Fruit fly (Drosophila melanogaster) whole organism, embryonic: ENCODE results near the gene CG13285.

ENCODE experiments used
- Abd-B ChIP-seq: fragments of 200-800 bp; sonication (Bioruptor generic); optimal IDR thresholded peaks from 2 replicates; lab custom pipeline; 2018; ENCODE audit warnings: missing biosample characterization, mild to moderate bottlenecking, missing genetic modification characterization, moderate library complexity
- Atf6 ChIP-seq: fragments of 200-800 bp; sonication (Bioruptor generic); IDR thresholded peaks from 2 replicates; pipeline ENCODE4 v1.3.6; 2022; ENCODE audit warnings: missing biosample characterization, missing genetic modification characterization
- Awh ChIP-seq: fragments of 200-800 bp; sonication (Bioruptor generic); IDR thresholded peaks from 2 replicates; pipeline ENCODE4, ENCODE4 v1.3.6; 2022; ENCODE audit warnings: missing biosample characterization, missing genetic modification characterization
- BtbVII ChIP-seq: fragments of 200-800 bp; sonication (Bioruptor generic); optimal IDR thresholded peaks from 3 replicates; lab custom pipeline; 2017; ENCODE audit warnings: missing biosample characterization, mild to moderate bottlenecking, missing genetic modification characterization
- CG12236 ChIP-seq: fragments of 200-800 bp; sonication (Bioruptor generic); optimal IDR thresholded peaks from 2 replicates; lab custom pipeline; 2016; ENCODE audit warnings: missing biosample characterization, missing genetic modification characterization
- CG13296 ChIP-seq: fragments of 200-800 bp; sonication (Bioruptor generic); optimal IDR thresholded peaks from 3 replicates; lab custom pipeline; 2018; ENCODE audit warnings: missing biosample characterization, mild to moderate bottlenecking, missing genetic modification characterization
- CG1529 ChIP-seq: fragments of 200-800 bp; sonication (Bioruptor generic); optimal IDR thresholded peaks from 3 replicates; lab custom pipeline; 2018; ENCODE audit warnings: missing biosample characterization, missing genetic modification characterization
- CG2116 ChIP-seq: fragments of 200-800 bp; sonication (Bioruptor generic); optimal IDR thresholded peaks from 3 replicates; lab custom pipeline; 2018; ENCODE audit warnings: missing biosample characterization, mild to moderate bottlenecking, missing genetic modification characterization
- CG2129 ChIP-seq: fragments of 200-800 bp; sonication (Bioruptor generic); IDR thresholded peaks from 2 replicates; pipeline ENCODE4 v1.3.6; 2022; ENCODE audit warnings: missing biosample characterization, missing genetic modification characterization; ENCODE audit not compliant: partially characterized antibody
- CG31224 ChIP-seq: fragments of 200-800 bp; sonication (Bioruptor generic); IDR thresholded peaks from 2 replicates; pipeline ENCODE4 v1.3.6; 2022; ENCODE audit warnings: missing biosample characterization, missing genetic modification characterization
- CG3847 ChIP-seq: fragments of 200-800 bp; sonication (Bioruptor generic); IDR thresholded peaks from 2 replicates; pipeline ENCODE4 v1.3.6; 2022; ENCODE audit warnings: missing biosample characterization, missing genetic modification characterization
- CG4328 ChIP-seq: fragments of 200-800 bp; sonication (Bioruptor generic); optimal IDR thresholded peaks from 3 replicates; lab custom pipeline; 2017; ENCODE audit warnings: missing biosample characterization, missing genetic modification reagents, missing genetic modification characterization
- CG4617 ChIP-seq: fragments of 200-800 bp; sonication (Bioruptor generic); optimal IDR thresholded peaks from 3 replicates; lab custom pipeline; 2016; ENCODE audit warnings: missing biosample characterization, missing genetic modification characterization, borderline replicate concordance
- CG6813 ChIP-seq: fragments of 200-800 bp; sonication (Bioruptor generic); optimal IDR thresholded peaks from 2 replicates; lab custom pipeline; 2017; ENCODE audit warnings: missing biosample characterization, missing genetic modification characterization, mild to moderate bottlenecking, moderate library complexity, missing genetic modification reagents
- CG6854 ChIP-seq: fragments of 200-800 bp; sonication (Bioruptor generic); optimal IDR thresholded peaks from 3 replicates; lab custom pipeline; 2017; ENCODE audit warnings: missing biosample characterization, mild to moderate bottlenecking, missing genetic modification characterization
- CG8281 ChIP-seq: fragments of 200-800 bp; sonication (Bioruptor generic); optimal IDR thresholded peaks from 2 replicates; lab custom pipeline; 2018; ENCODE audit warnings: missing biosample characterization, mild to moderate bottlenecking, missing genetic modification characterization, moderate library complexity
- CG9876 ChIP-seq: fragments of 200-800 bp; sonication (Bioruptor generic); optimal IDR thresholded peaks from 2 replicates; lab custom pipeline; 2016; ENCODE audit warnings: missing biosample characterization, missing genetic modification characterization
- CrebB ChIP-seq: fragments of 200-800 bp; sonication (Bioruptor generic); optimal IDR thresholded peaks from 3 replicates; lab custom pipeline; 2018; ENCODE audit warnings: missing biosample characterization, mild to moderate bottlenecking, missing genetic modification characterization
- Dip3 ChIP-seq: fragments of 200-800 bp; sonication (Bioruptor generic); optimal IDR thresholded peaks from 3 replicates; lab custom pipeline; 2016; ENCODE audit warnings: missing biosample characterization, missing genetic modification characterization
- Elba2 ChIP-seq: fragments of 200-800 bp; sonication (Bioruptor generic); optimal IDR thresholded peaks from 3 replicates; lab custom pipeline; 2016; ENCODE audit warnings: missing biosample characterization, missing genetic modification characterization
- Gsc ChIP-seq: fragments of 200-800 bp; sonication (Bioruptor generic); IDR thresholded peaks from 2 replicates; pipeline ENCODE4 v1.3.6; 2022; ENCODE audit warnings: missing biosample characterization, missing genetic modification characterization
- HLHmδ ChIP-seq: fragments of 200-800 bp; sonication (Bioruptor generic); optimal IDR thresholded peaks from 2 replicates; lab custom pipeline; 2018; ENCODE audit warnings: missing biosample characterization, mild to moderate bottlenecking, missing genetic modification characterization, moderate library complexity
- MBD-R2 ChIP-seq: fragments of 200-800 bp; sonication (Bioruptor generic); IDR thresholded peaks from 2 replicates; pipeline ENCODE4 v1.3.6; 2022; ENCODE audit warnings: missing biosample characterization, missing genetic modification characterization
- MTF-1 ChIP-seq: fragments of 200-800 bp; sonication (Bioruptor generic); optimal IDR thresholded peaks from 2 replicates; lab custom pipeline; 2018; ENCODE audit warnings: missing biosample characterization, mild to moderate bottlenecking, missing genetic modification characterization, borderline replicate concordance
- Myb ChIP-seq: fragments of 200-800 bp; sonication (Bioruptor generic); optimal IDR thresholded peaks from 2 replicates; lab custom pipeline; 2016; ENCODE audit warnings: missing biosample characterization, missing genetic modification characterization
- Xbp1 ChIP-seq: fragments of 200-800 bp; sonication (Bioruptor generic); optimal IDR thresholded peaks from 3 replicates; lab custom pipeline; 2016; ENCODE audit warnings: missing biosample characterization, mild to moderate bottlenecking, missing genetic modification characterization
- amos ChIP-seq: fragments of 200-800 bp; sonication (Bioruptor generic); IDR thresholded peaks from 2 replicates; pipeline ENCODE4 v1.3.6; 2022; ENCODE audit warnings: missing biosample characterization, missing genetic modification characterization; ENCODE audit not compliant: partially characterized antibody
- aop ChIP-seq: fragments of 200-800 bp; sonication (Bioruptor generic); IDR thresholded peaks from 2 replicates; pipeline ENCODE4 v1.3.6; 2022; ENCODE audit warnings: missing biosample characterization, missing genetic modification characterization
- bab2 ChIP-seq: fragments of 200-800 bp; sonication (Bioruptor generic); optimal IDR thresholded peaks from 2 replicates; lab custom pipeline; 2016; ENCODE audit warnings: missing biosample characterization, missing genetic modification characterization
- bigmax ChIP-seq: fragments of 200-800 bp; sonication (Bioruptor generic); optimal IDR thresholded peaks from 2 replicates; lab custom pipeline; 2018; ENCODE audit warnings: missing biosample characterization, mild to moderate bottlenecking, missing genetic modification characterization
- bowl ChIP-seq: fragments of 200-800 bp; sonication (Bioruptor generic); IDR thresholded peaks from 2 replicates; pipeline ENCODE4 v1.3.6; 2022; ENCODE audit warnings: missing biosample characterization, missing genetic modification characterization
- ci ChIP-seq: fragments of 200-800 bp; sonication (Bioruptor generic); IDR thresholded peaks from 3 replicates; pipeline ENCODE4 v1.3.6; 2022; ENCODE audit warnings: missing biosample characterization, missing genetic modification characterization
- cwo ChIP-seq: fragments of 200-800 bp; sonication (Bioruptor generic); optimal IDR thresholded peaks from 3 replicates; lab custom pipeline; 2017; ENCODE audit warnings: missing biosample characterization, missing genetic modification characterization, mild to moderate bottlenecking, moderate library complexity, missing genetic modification reagents
- disco-r ChIP-seq: fragments of 200-800 bp; sonication (Bioruptor generic); optimal IDR thresholded peaks from 2 replicates; lab custom pipeline; 2016; ENCODE audit warnings: missing biosample characterization, missing genetic modification characterization
- esg ChIP-seq: fragments of 200-800 bp; sonication (Bioruptor generic); conservative IDR thresholded peaks from 2 replicates; pipeline ENCODE4 v1.3.6; 2022; ENCODE audit warnings: missing biosample characterization, missing genetic modification characterization
- fd102C ChIP-seq: fragments of 200-800 bp; sonication (Bioruptor generic); optimal IDR thresholded peaks from 2 replicates; lab custom pipeline; 2018; ENCODE audit warnings: missing biosample characterization, mild to moderate bottlenecking, missing genetic modification characterization, moderate library complexity
- gsb ChIP-seq: fragments of 200-800 bp; sonication (Bioruptor generic); IDR thresholded peaks from 2 replicates; pipeline ENCODE4 v1.3.6; 2022; ENCODE audit warnings: missing biosample characterization, missing genetic modification characterization
- ham ChIP-seq: fragments of 200-800 bp; sonication (Bioruptor generic); IDR thresholded peaks from 2 replicates; pipeline ENCODE4 v1.3.6; 2022; ENCODE audit warnings: missing biosample characterization, missing genetic modification characterization
- hkb ChIP-seq, 2 experiments: fragments of 200-800 bp in 1 of 2; fragments of >200 bp in 1 of 2; sonication (Bioruptor generic) in 1 of 2; IDR thresholded peaks in 1 of 2; optimal IDR thresholded peaks in 1 of 2; 2 replicates each; pipeline versions ENCODE4 v1.3.6 to Lab custom; 2017 to 2022; ENCODE audit warnings: missing biosample characterization in 1 of 2, missing genetic modification characterization in 1 of 2
- kay ChIP-seq: fragments of 200-800 bp; sonication (Bioruptor generic); optimal IDR thresholded peaks from 2 replicates; lab custom pipeline; 2016; ENCODE audit warnings: missing biosample characterization, missing genetic modification characterization
- lola ChIP-seq, 3 experiments: fragments of >200 bp in 2 of 3; fragments of 200-800 bp in 1 of 3; sonication (Bioruptor generic) in 1 of 3; optimal IDR thresholded peaks; 2 replicates each; lab custom pipeline; 2017 to 2019; ENCODE audit warnings: missing biosample characterization in 3 of 3, missing genetic modification characterization in 3 of 3, mild to moderate bottlenecking in 1 of 3, moderate library complexity in 1 of 3
- row ChIP-seq: fragments of 200-800 bp; sonication (Bioruptor generic); IDR thresholded peaks from 3 replicates; pipeline ENCODE4 v1.3.6; 2022; ENCODE audit warnings: missing biosample characterization, missing genetic modification characterization
- slp2 ChIP-seq: fragments of 200-800 bp; sonication (Bioruptor generic); optimal IDR thresholded peaks from 2 replicates; lab custom pipeline; 2016; ENCODE audit warnings: missing biosample characterization, missing genetic modification characterization
- ssp ChIP-seq: fragments of 200-800 bp; sonication (Bioruptor generic); IDR thresholded peaks from 2 replicates; pipeline ENCODE4 v1.3.6; 2022; ENCODE audit warnings: missing biosample characterization, missing genetic modification characterization
- tna ChIP-seq: fragments of 200-800 bp; sonication (Bioruptor generic); IDR thresholded peaks from 2 replicates; pipeline ENCODE4 v1.3.6; 2022; ENCODE audit warnings: missing biosample characterization, missing genetic modification characterization; ENCODE audit not compliant: partially characterized antibody
- trh ChIP-seq: fragments of 200-800 bp; sonication (Bioruptor generic); optimal IDR thresholded peaks from 2 replicates; lab custom pipeline; 2016; ENCODE audit warnings: missing biosample characterization, missing genetic modification characterization
- yki ChIP-seq: fragments of >200 bp; optimal IDR thresholded peaks from 3 replicates; lab custom pipeline; 2018
- zen2 ChIP-seq: fragments of 200-800 bp; sonication (Bioruptor generic); IDR thresholded peaks from 3 replicates; pipeline ENCODE4 v1.3.6; 2022; ENCODE audit warnings: missing biosample characterization, missing genetic modification characterization; ENCODE audit not compliant: partially characterized antibody

CG13285 gene

dm6 chr3L:5577250-5578138 lies 41.9 kb upstream of the CG13285 start, which contains the start of gene Msr-110 (continued):
- TF ChIP-seq amos (GFP tag; lab: Robert Waterston, UW) (no peak), ssp (GFP tag; lab: Robert Waterston, UW) (peak; percentile 83), CG1529 (peak; percentile 73), CG4617 (GFP tag; lab: Kevin White, UChicago) (peak; percentile 24), CG6854 (GFP tag; lab: Kevin White, UChicago) (peak; percentile 85), CG13296 (GFP tag; lab: Kevin White, UChicago) (peak; percentile 94), bowl (peak; percentile 72), CG8281 (tag; lab: Kevin White, UChicago) (peak; percentile 77), BtbVII (peak; percentile 85), hkb (optimal IDR thresholded peaks at IDR 0.05; lab: Kevin White, UChicago) (no peak), hkb (GFP tag; IDR thresholded peaks at IDR 0.05; lab: Robert Waterston, UW) (peak; percentile 89), ham (peak; percentile 36), MBD-R2 (GFP tag; lab: Robert Waterston, UW) (peak; percentile 87), Xbp1 (GFP tag; lab: Kevin White, UChicago) (peak; percentile 80), Elba2 (GFP tag; lab: Kevin White, UChicago) (no peak), disco-r (GFP tag; lab: Kevin White, UChicago) (peak; percentile 45), esg (peak; percentile 89), aop (GFP tag; lab: Robert Waterston, UW) (0 out of 2 replicates have a peak, but pooled peaks have one; percentile 36), slp2 (peak; percentile 80), Gsc (GFP tag; lab: Robert Waterston, UW) (peak; percentile 64), tna (GFP tag; lab: Robert Waterston, UW) (no peak), CG6813 (GFP tag; lab: Kevin White, UChicago) (peak; percentile 83), CG2116 (GFP tag; lab: Kevin White, UChicago) (peak; percentile 37), Abd-B (GFP tag; lab: Kevin White, UChicago) (peak; percentile 91), ci (GFP tag; lab: Robert Waterston, UW) (peak; percentile 90), kay (GFP tag; lab: Kevin White, UChicago) (peak; percentile 57), bab2 (GFP tag; lab: Kevin White, UChicago) (peak; percentile 84), trh (GFP tag; lab: Kevin White, UChicago) (peak; percentile 61), yki (lab: Kevin White, UChicago) (no peak), Atf6 (peak; percentile 91), zen2 (no peak), gsb (GFP tag; lab: Robert Waterston, UW) (peak; percentile 76), fd102C (no peak), Awh (GFP tag; lab: Robert Waterston, UW) (peak; percentile 74), CG4328 (GFP tag; lab: Kevin White, UChicago) (peak; percentile 76), CG31224 (GFP tag; lab: Robert Waterston, UW) (peak; percentile 72; the same call in 1 of the 2 replicates), bigmax (no peak), CG3847 (GFP tag; lab: Robert Waterston, UW) (peak; percentile 85), CG12236 (GFP tag; lab: Kevin White, UChicago) (peak; percentile 33), Myb (GFP tag; lab: Kevin White, UChicago) (peak; percentile 56), row (GFP tag; lab: Robert Waterston, UW) (peak; percentile 94), CG2129 (no peak), HLHmδ (GFP tag; lab: Kevin White, UChicago) (no peak), MTF-1 (peak; percentile 56), lola (GFP tag; optimal IDR thresholded peaks at IDR 0.05; lab: Kevin White, UChicago) (peak in 1 of 3 experiments; percentile 41), CG9876 (peak; percentile 53), CrebB (tag; lab: Kevin White, UChicago) (peak; percentile 81), Dip3 (GFP tag; lab: Kevin White, UChicago) (peak; percentile 70), cwo (GFP tag; lab: Kevin White, UChicago) (peak; percentile 92)
